Worm (Caenorhabditis elegans) whole organism, L4/young adult: Measurements from ENCODE around the gene nhr-67.

Experiments
- W03F9.2 ChIP-seq: fragments of 150-350 bp; optimal IDR thresholded peaks from 2 replicates; lab custom pipeline; 2014; ENCODE audit warnings: missing biosample characterization, missing genetic modification characterization
- dao-5 ChIP-seq: sonication (generic microtip); optimal IDR thresholded peaks from 2 replicates; lab custom pipeline; 2016; ENCODE audit warnings: missing genotype, missing genetic modification characterization, moderate library complexity, missing compliant biosample characterization
- him-1 ChIP-seq: sonication (generic microtip); optimal IDR thresholded peaks from 2 replicates; lab custom pipeline; 2016; ENCODE audit warnings: missing genotype, missing genetic modification reagents, missing genetic modification characterization, missing compliant biosample characterization

DNA sequence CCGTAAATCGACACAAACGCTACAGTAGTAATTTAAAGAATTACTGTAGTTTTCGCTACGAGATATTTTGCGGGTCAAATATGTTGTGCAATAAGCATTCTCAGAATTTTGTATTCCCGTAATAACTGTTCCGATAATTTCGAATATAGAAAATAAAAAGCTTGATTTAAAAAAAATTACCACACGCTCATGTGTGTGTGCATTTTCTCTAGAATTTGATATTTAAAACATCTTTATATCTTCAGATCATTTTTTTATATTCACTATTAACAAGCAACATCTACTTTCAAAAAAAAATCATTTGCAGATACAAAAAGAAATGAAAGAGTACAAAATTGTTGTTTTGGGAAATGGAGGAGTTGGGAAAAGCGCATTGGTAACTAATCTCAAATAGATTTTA is 7.4 kb downstream of the nhr-67 start, which contains the start of gene rap-3:
- TF ChIP-seq him-1 (tag; lab: Kevin White, UChicago): no peak
- no peak for TF ChIP-seq dao-5
- no peak for TF ChIP-seq W03F9.2 (tag; lab: Kevin White, UChicago)
